Worm (Caenorhabditis elegans) whole organism, L4 larva: Measurements from ENCODE around the gene H37A05.4.

ENCODE experiments used
- ZK546.5 ChIP-seq, 2 experiments: sonication (generic microtip); optimal IDR thresholded peaks; 2 replicates each; lab custom pipeline; 2017; ENCODE audit warnings: missing biosample characterization in 2 of 2, missing genetic modification characterization in 2 of 2
- dpl-1 ChIP-seq: fragments of 150-350 bp; optimal IDR thresholded peaks from 2 replicates; lab custom pipeline; 2014; ENCODE audit warnings: missing biosample characterization, missing genetic modification reagents, missing genetic modification characterization
- gei-8 ChIP-seq: fragments of 200-800 bp; sonication (Bioruptor generic); optimal IDR thresholded peaks from 2 replicates; lab custom pipeline; 2018; ENCODE audit warnings: mild to moderate bottlenecking, missing genetic modification characterization, missing compliant biosample characterization
- lsy-2 ChIP-seq, 2 experiments: fragments of 150-350 bp in 1 of 2; sonication (generic microtip) in 1 of 2; optimal IDR thresholded peaks; 2 replicates each; lab custom pipeline; 2014 to 2017; ENCODE audit warnings: missing biosample characterization in 2 of 2, missing genetic modification characterization in 2 of 2
- mxl-2 ChIP-seq: fragments of 200-800 bp; sonication (Bioruptor generic); conservative IDR thresholded peaks from 2 replicates; pipeline ENCODE4 v1.3.6; 2022; ENCODE audit warnings: missing genetic modification reagents, missing genetic modification characterization, missing compliant biosample characterization
- nhr-11 ChIP-seq: fragments of 150-350 bp; optimal IDR thresholded peaks from 2 replicates; lab custom pipeline; 2014; ENCODE audit warnings: missing biosample characterization, missing genetic modification characterization
- nhr-6 ChIP-seq: fragments of 150-350 bp; optimal IDR thresholded peaks from 2 replicates; lab custom pipeline; 2014; ENCODE audit warnings: missing biosample characterization, missing genetic modification characterization
- nhr-76 ChIP-seq: fragments of 150-350 bp; optimal IDR thresholded peaks from 2 replicates; lab custom pipeline; 2014; ENCODE audit warnings: missing biosample characterization, missing genetic modification characterization
- pha-4 ChIP-seq, 2 experiments: fragments of 150-350 bp in 1 of 2; fragments of 200-800 bp in 1 of 2; sonication (Bioruptor generic) in 1 of 2; IDR thresholded peaks in 1 of 2; optimal IDR thresholded peaks in 1 of 2; 2 replicates each; pipeline versions ENCODE4 v1.3.6 to Lab custom; 2014 to 2022; ENCODE audit warnings: missing genetic modification characterization in 2 of 2, missing genetic modification reagents in 2 of 2, missing biosample characterization in 1 of 2, missing compliant biosample characterization in 1 of 2
- pqm-1 ChIP-seq: sonication (generic microtip); optimal IDR thresholded peaks from 2 replicates; lab custom pipeline; 2017; ENCODE audit warnings: missing biosample characterization, missing genetic modification characterization
- snpc-4 ChIP-seq: fragments of 150-350 bp; optimal IDR thresholded peaks from 2 replicates; lab custom pipeline; 2014; ENCODE audit warnings: missing biosample characterization, missing genetic modification characterization
- tag-97 ChIP-seq: fragments of 200-800 bp; sonication (Bioruptor generic); IDR thresholded peaks from 2 replicates; pipeline ENCODE4 v1.3.6; 2022; ENCODE audit warnings: missing genetic modification characterization, missing compliant biosample characterization

ce11 chrV:13619752-13620151, 29.8 kb downstream of the H37A05.4 start, which contains the start of gene srd-11:
- TF ChIP-seq snpc-4 (tag; lab: Kevin White, UChicago) (no peak), nhr-6 (no peak), pqm-1 (tag; lab: Kevin White, UChicago) (no peak), pha-4 (GFP tag; IDR thresholded peaks at IDR 0.05; lab: Robert Waterston, UW) (no peak), pha-4 (tag; optimal IDR thresholded peaks at IDR 0.05; lab: Kevin White, UChicago) (no peak), nhr-76 (tag; lab: Kevin White, UChicago) (no peak), ZK546.5 (tag; optimal IDR thresholded peaks at IDR 0.05; lab: Kevin White, UChicago) (no peak), gei-8 (no peak), dpl-1 (no peak), mxl-2 (GFP tag; lab: Robert Waterston, UW) (no peak), nhr-11 (tag; lab: Kevin White, UChicago) (no peak), lsy-2 (tag; optimal IDR thresholded peaks at IDR 0.05; lab: Kevin White, UChicago) (no peak), tag-97 (GFP tag; lab: Robert Waterston, UW) (no peak)
